Fruit fly (Drosophila melanogaster) whole organism, pupa: ENCODE data around the gene CG8925.
A peak's percentile ranks its signal among the peaks of the same experiment; 100 is the strongest.
"Not testable (repeated sequence)": the region's sequence is repeated elsewhere in the genome, so short reads cannot be mapped to it uniquely, and the experiment has no call there.

Experiments
- CG10348 ChIP-seq: fragments of 200-800 bp; sonication (Bioruptor generic); IDR thresholded peaks from 2 replicates; pipeline ENCODE4 v1.3.6; 2022; ENCODE audit warnings: missing biosample characterization, missing genetic modification characterization
- CG12605 ChIP-seq: fragments of 200-800 bp; sonication (Bioruptor generic); IDR thresholded peaks from 2 replicates; pipeline ENCODE4 v1.3.6; 2022; ENCODE audit warnings: missing biosample characterization, missing genetic modification characterization
- CG13204 ChIP-seq: fragments of 200-800 bp; sonication (Bioruptor generic); optimal IDR thresholded peaks from 2 replicates; lab custom pipeline; 2018; ENCODE audit warnings: missing biosample characterization, mild to moderate bottlenecking, missing genetic modification characterization, moderate library complexity
- CG15710 ChIP-seq: fragments of 200-800 bp; sonication (Bioruptor generic); optimal IDR thresholded peaks from 2 replicates; lab custom pipeline; 2018; ENCODE audit warnings: missing biosample characterization, mild to moderate bottlenecking, missing genetic modification characterization, moderate library complexity
- CG17806 ChIP-seq: fragments of 200-800 bp; sonication (Bioruptor generic); optimal IDR thresholded peaks from 2 replicates; lab custom pipeline; 2018; ENCODE audit warnings: missing biosample characterization, mild to moderate bottlenecking, missing genetic modification characterization, moderate library complexity
- CG32121 ChIP-seq: fragments of 200-800 bp; sonication (Bioruptor generic); IDR thresholded peaks from 2 replicates; pipeline ENCODE4 v1.3.6; 2022; ENCODE audit warnings: missing biosample characterization, missing genetic modification characterization
- CG34367 ChIP-seq: fragments of 200-800 bp; sonication (Bioruptor generic); optimal IDR thresholded peaks from 2 replicates; lab custom pipeline; 2018; ENCODE audit warnings: missing biosample characterization, mild to moderate bottlenecking, missing genetic modification characterization
- CG4496 ChIP-seq: fragments of 200-800 bp; sonication (Bioruptor generic); IDR thresholded peaks from 3 replicates; pipeline ENCODE4 v1.3.6; 2022; ENCODE audit warnings: missing biosample characterization, missing genetic modification characterization
- CG8159 ChIP-seq: fragments of 200-800 bp; sonication (Bioruptor generic); optimal IDR thresholded peaks from 3 replicates; lab custom pipeline; 2018; ENCODE audit warnings: missing biosample characterization, mild to moderate bottlenecking, missing genetic modification characterization, moderate library complexity
- CG8301 ChIP-seq: fragments of 200-800 bp; sonication (Bioruptor generic); optimal IDR thresholded peaks from 2 replicates; lab custom pipeline; 2018; ENCODE audit warnings: missing biosample characterization, mild to moderate bottlenecking, missing genetic modification characterization
- CG9948 ChIP-seq: fragments of 200-800 bp; sonication (Bioruptor generic); optimal IDR thresholded peaks from 2 replicates; lab custom pipeline; 2018; ENCODE audit warnings: missing biosample characterization, mild to moderate bottlenecking, missing genetic modification characterization, moderate library complexity
- D1 ChIP-seq: fragments of 200-800 bp; sonication (Bioruptor generic); optimal IDR thresholded peaks from 2 replicates; lab custom pipeline; 2018; ENCODE audit warnings: missing biosample characterization, mild to moderate bottlenecking, missing genetic modification characterization, moderate library complexity
- EcR ChIP-seq: fragments of 200-800 bp; sonication (Bioruptor generic); optimal IDR thresholded peaks from 3 replicates; lab custom pipeline; 2019; ENCODE audit warnings: missing biosample characterization, missing genetic modification characterization, mild to moderate bottlenecking, moderate library complexity, missing genetic modification reagents
- Ets98B ChIP-seq: fragments of 200-800 bp; sonication (Bioruptor generic); IDR thresholded peaks from 2 replicates; pipeline ENCODE4 v1.3.6; 2022; ENCODE audit warnings: missing biosample characterization, missing genetic modification characterization
- Pif1A ChIP-seq: fragments of 200-800 bp; sonication (Bioruptor generic); optimal IDR thresholded peaks from 3 replicates; lab custom pipeline; 2016; ENCODE audit warnings: missing biosample characterization, missing genetic modification characterization
- Pif1B ChIP-seq: fragments of 200-800 bp; sonication (Bioruptor generic); optimal IDR thresholded peaks from 3 replicates; lab custom pipeline; 2016; ENCODE audit warnings: missing biosample characterization, missing genetic modification characterization
- Snoo ChIP-seq: fragments of 200-800 bp; sonication (Bioruptor generic); optimal IDR thresholded peaks from 3 replicates; lab custom pipeline; 2017; ENCODE audit warnings: missing biosample characterization, mild to moderate bottlenecking, missing genetic modification characterization, inconsistent platforms
- fd96Ca ChIP-seq: fragments of 200-800 bp; sonication (Bioruptor generic); IDR thresholded peaks from 3 replicates; pipeline ENCODE4 v1.3.6; 2022; ENCODE audit warnings: missing biosample characterization, missing genetic modification characterization
- gl ChIP-seq: fragments of 200-800 bp; sonication (Bioruptor generic); optimal IDR thresholded peaks from 2 replicates; lab custom pipeline; 2018; ENCODE audit warnings: missing biosample characterization, mild to moderate bottlenecking, missing genetic modification characterization
- rn ChIP-seq: fragments of 200-800 bp; sonication (Bioruptor generic); IDR thresholded peaks from 2 replicates; pipeline ENCODE4 v1.3.6; 2022; ENCODE audit warnings: missing biosample characterization, missing genetic modification characterization

Gene CG8925

DNA sequence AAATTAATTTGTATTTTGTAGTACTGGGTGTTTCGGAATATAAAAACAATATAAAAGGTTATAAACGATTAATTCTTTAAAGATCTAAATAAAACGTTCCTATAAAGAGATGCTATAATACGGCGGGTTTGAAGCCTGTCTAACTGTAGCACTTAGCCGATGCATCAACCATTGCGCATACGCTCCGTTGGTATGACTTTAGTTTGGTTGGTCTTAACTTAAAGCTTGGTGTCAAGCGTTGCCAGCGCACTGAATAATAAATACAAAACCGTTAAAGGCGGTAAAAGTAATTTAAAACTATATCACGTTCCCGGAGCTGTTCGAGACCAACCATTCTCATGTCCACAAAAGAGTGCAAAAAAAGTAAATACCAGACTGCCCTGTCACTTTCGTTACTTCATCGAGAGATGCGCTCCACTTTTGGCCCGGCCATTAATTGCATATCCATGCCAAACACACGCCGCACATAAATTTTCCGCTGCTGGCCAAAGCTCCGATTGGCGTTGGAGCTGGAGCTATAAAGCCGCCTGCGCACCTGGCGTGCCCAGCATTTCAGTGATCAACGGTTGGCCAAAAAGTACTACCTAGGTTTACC is 8.8 kb downstream of the CG8925 start, which contains the start of gene CG8927:
Gene CG8927 (plus strand): TSS at position 545 of the 595 bp plus-strand sequence.
- TF ChIP-seq CG9948 (tag; lab: Kevin White, UChicago), result no peak
- TF ChIP-seq Pif1A (GFP tag; lab: Kevin White, UChicago), result no peak
- no peak for TF ChIP-seq rn (GFP tag; lab: Robert Waterston, UW)
- TF ChIP-seq CG8301 (tag; lab: Kevin White, UChicago), result no peak
- TF ChIP-seq fd96Ca (GFP tag; lab: Robert Waterston, UW), result no peak
- TF ChIP-seq D1 (tag; lab: Kevin White, UChicago), result no peak
- TF ChIP-seq gl (tag; lab: Kevin White, UChicago), result no peak
- TF ChIP-seq CG10348, result no peak
- TF ChIP-seq CG13204 (GFP tag; lab: Kevin White, UChicago), result no peak
- no peak for TF ChIP-seq CG32121 (GFP tag; lab: Robert Waterston, UW)
- no peak for TF ChIP-seq CG4496 (GFP tag; lab: Robert Waterston, UW)
- TF ChIP-seq Pif1B (GFP tag; lab: Kevin White, UChicago), result no peak
- no peak for TF ChIP-seq CG15710
- no peak for TF ChIP-seq CG17806

- no peak for TF ChIP-seq CG15710
- TF ChIP-seq rn (GFP tag; lab: Robert Waterston, UW), result no peak
- no peak for TF ChIP-seq gl (tag; lab: Kevin White, UChicago)
- no peak for TF ChIP-seq Ets98B (GFP tag; lab: Robert Waterston, UW)
- no peak for TF ChIP-seq CG17806
- TF ChIP-seq CG4496 (GFP tag; lab: Robert Waterston, UW), result 0 out of 3 replicates have a peak, but pooled peaks have one; percentile 39
- TF ChIP-seq EcR, result peak; percentile 93
Measured at dm6 chr3R:16182269-16182875, 10.6 kb downstream of the CG8925 start.

dm6 chr3R:16186791-16187681 is 15.2 kb downstream of the CG8925 start, which contains the start of gene sra:
Gene sra (plus strand): TSS chr3R:16186999.
- TF ChIP-seq Ets98B (GFP tag; lab: Robert Waterston, UW) (peak; percentile 27), CG13204 (GFP tag; lab: Kevin White, UChicago) (no peak), CG10348 (no peak), gl (tag; lab: Kevin White, UChicago) (no peak), Pif1A (GFP tag; lab: Kevin White, UChicago) (no peak), CG15710 (no peak), CG4496 (GFP tag; lab: Robert Waterston, UW) (peak; percentile 43; the same call in 1 of the 3 replicates), rn (GFP tag; lab: Robert Waterston, UW) (no peak), CG12605 (0 out of 2 replicates have a peak, but pooled peaks have one; percentile 21), Pif1B (GFP tag; lab: Kevin White, UChicago) (no peak)

- TF ChIP-seq Ets98B (GFP tag; lab: Robert Waterston, UW) (no peak), CG12605 (no peak)
Measured at dm6 chr3R:16187737-16188136, 15.9 kb downstream of the CG8925 start.

DNA sequence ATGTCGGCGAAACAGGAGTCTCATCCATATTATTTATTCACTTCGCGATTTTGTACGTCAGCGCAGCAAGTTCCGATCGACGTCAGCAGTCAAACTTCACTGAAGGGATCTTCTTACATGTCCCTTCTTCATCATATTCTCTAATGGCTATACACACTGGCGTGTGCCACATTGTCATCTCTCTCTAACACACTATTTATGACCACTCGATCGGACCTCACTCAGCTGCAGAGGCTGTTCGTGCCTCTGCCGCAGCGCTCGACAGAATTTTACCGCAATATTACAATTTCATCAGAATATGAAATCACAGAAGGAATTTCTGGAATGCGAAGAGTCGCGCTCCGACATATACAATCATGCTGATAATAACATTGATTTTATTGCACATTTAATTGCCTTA is 17.7 kb downstream of the CG8925 start, which contains the start of gene Bin1:
Gene Bin1 (minus strand): TSS at position 101 of the 400 bp plus-strand sequence.
- TF ChIP-seq CG12605; CG10348; CG32121 (GFP tag; lab: Robert Waterston, UW): not testable (repeated sequence)

- TF ChIP-seq EcR (no peak), Pif1B (GFP tag; lab: Kevin White, UChicago) (no peak), Snoo (tag; lab: Kevin White, UChicago) (no peak), CG17806 (no peak), CG8159 (no peak), CG15710 (no peak), CG4496 (GFP tag; lab: Robert Waterston, UW) (no peak), CG13204 (GFP tag; lab: Kevin White, UChicago) (no peak), CG12605 (no peak), fd96Ca (GFP tag; lab: Robert Waterston, UW) (no peak), CG34367 (tag; lab: Kevin White, UChicago) (no peak), D1 (tag; lab: Kevin White, UChicago) (no peak), Ets98B (GFP tag; lab: Robert Waterston, UW) (no peak)
Measured at dm6 chr3R:16190183-16190763, 18.5 kb downstream of the CG8925 start.
